Worm (Caenorhabditis elegans) whole organism, midembryonic: ENCODE data around the gene clec-128.

ENCODE experiments used
- flt-1 ChIP-seq: fragments of 200-800 bp; sonication (Bioruptor generic); IDR thresholded peaks from 2 replicates; pipeline ENCODE4 v1.3.6; 2022; ENCODE audit warnings: missing genetic modification characterization, missing compliant biosample characterization
- ztf-29 ChIP-seq: fragments of 200-800 bp; sonication (Bioruptor generic); IDR thresholded peaks from 2 replicates; pipeline ENCODE4 v1.3.6; 2022; ENCODE audit warnings: missing genetic modification reagents, missing genetic modification characterization, missing compliant biosample characterization

- TF ChIP-seq ztf-29 (GFP tag; lab: Robert Waterston, UW): no peak
- TF ChIP-seq flt-1 (GFP tag; lab: Robert Waterston, UW): no peak
Measured at ce11 chrII:3583402-3583801, 12.6 kb upstream of the clec-128 start, which contains the start of gene srh-60.
